Worm (Caenorhabditis elegans) whole organism, early embryonic: ENCODE results near the gene Y44A6C.1.

Experiments
- B0310.2 ChIP-seq: sonication (generic microtip); optimal IDR thresholded peaks from 2 replicates; lab custom pipeline; 2016; ENCODE audit warnings: mild to moderate bottlenecking, missing genetic modification characterization, missing compliant biosample characterization
- F13C5.2 ChIP-seq: sonication (generic microtip); optimal IDR thresholded peaks from 2 replicates; lab custom pipeline; 2017; ENCODE audit warnings: mild to moderate bottlenecking, missing genetic modification characterization, inconsistent platforms, missing compliant biosample characterization
- aly-1 ChIP-seq: sonication (generic microtip); optimal IDR thresholded peaks from 2 replicates; lab custom pipeline; 2016; ENCODE audit warnings: missing genetic modification characterization, missing compliant biosample characterization
- ama-1 ChIP-seq: fragments of 150-350 bp; optimal IDR thresholded peaks from 2 replicates; lab custom pipeline; 2014
- ceh-13 ChIP-seq: fragments of 200-800 bp; sonication (Bioruptor generic); optimal IDR thresholded peaks from 2 replicates; lab custom pipeline; 2018; ENCODE audit warnings: mild to moderate bottlenecking, missing genetic modification characterization, missing compliant biosample characterization
- ceh-36 ChIP-seq: sonication (generic microtip); optimal IDR thresholded peaks from 2 replicates; lab custom pipeline; 2016; ENCODE audit warnings: missing genetic modification characterization, inconsistent platforms, missing compliant biosample characterization
- ets-7 ChIP-seq: sonication (generic microtip); optimal IDR thresholded peaks from 2 replicates; lab custom pipeline; 2016; ENCODE audit warnings: missing genotype, missing genetic modification characterization, missing compliant biosample characterization
- flt-1 ChIP-seq: fragments of 200-800 bp; sonication (Bioruptor generic); IDR thresholded peaks from 2 replicates; pipeline ENCODE4 v1.3.6; 2022; ENCODE audit warnings: missing genetic modification characterization, missing compliant biosample characterization
- hmbx-1 ChIP-seq: sonication (generic microtip); optimal IDR thresholded peaks from 2 replicates; lab custom pipeline; 2016; ENCODE audit warnings: mild to moderate bottlenecking, missing genetic modification characterization, missing compliant biosample characterization
- hmg-4 ChIP-seq: fragments of 200-800 bp; sonication (Bioruptor generic); optimal IDR thresholded peaks from 2 replicates; lab custom pipeline; 2018; ENCODE audit warnings: mild to moderate bottlenecking, missing genetic modification characterization, missing compliant biosample characterization
- hnd-1 ChIP-seq: sonication (generic microtip); optimal IDR thresholded peaks from 2 replicates; lab custom pipeline; 2016; ENCODE audit warnings: missing genetic modification characterization, missing compliant biosample characterization
- pes-1 ChIP-seq: fragments of 200-800 bp; sonication (Bioruptor generic); IDR thresholded peaks from 2 replicates; pipeline ENCODE4 v1.3.6; 2022; ENCODE audit warnings: missing genetic modification reagents, missing genetic modification characterization, missing compliant biosample characterization
- scrt-1 ChIP-seq: fragments of 200-800 bp; sonication (Bioruptor generic); IDR thresholded peaks from 2 replicates; pipeline ENCODE4 v1.3.6; 2022; ENCODE audit warnings: missing genetic modification characterization, missing compliant biosample characterization
- sea-1 ChIP-seq: fragments of 200-800 bp; sonication (Bioruptor generic); conservative IDR thresholded peaks from 2 replicates; pipeline ENCODE4 v1.3.6; 2022; ENCODE audit warnings: missing genetic modification characterization, missing compliant biosample characterization
- tbx-11 ChIP-seq: fragments of 200-800 bp; sonication (Bioruptor generic); IDR thresholded peaks from 2 replicates; pipeline ENCODE4 v1.3.6; 2022; ENCODE audit warnings: missing genetic modification characterization, missing compliant biosample characterization
- tbx-37 ChIP-seq: fragments of 200-800 bp; sonication (Bioruptor generic); conservative IDR thresholded peaks from 2 replicates; pipeline ENCODE4 v1.3.6; 2022; ENCODE audit warnings: missing genetic modification reagents, missing genetic modification characterization, missing compliant biosample characterization
- tra-4 ChIP-seq: sonication (generic microtip); optimal IDR thresholded peaks from 2 replicates; lab custom pipeline; 2017; ENCODE audit warnings: missing genetic modification characterization, missing compliant biosample characterization

The Y44A6C.1 gene

ce11 chrV:20716267-20716666, 2.5 kb downstream of the Y44A6C.1 start:
- no peak for TF ChIP-seq hnd-1 (tag; lab: Kevin White, UChicago)
- no peak for TF ChIP-seq B0310.2 (tag; lab: Kevin White, UChicago)

DNA sequence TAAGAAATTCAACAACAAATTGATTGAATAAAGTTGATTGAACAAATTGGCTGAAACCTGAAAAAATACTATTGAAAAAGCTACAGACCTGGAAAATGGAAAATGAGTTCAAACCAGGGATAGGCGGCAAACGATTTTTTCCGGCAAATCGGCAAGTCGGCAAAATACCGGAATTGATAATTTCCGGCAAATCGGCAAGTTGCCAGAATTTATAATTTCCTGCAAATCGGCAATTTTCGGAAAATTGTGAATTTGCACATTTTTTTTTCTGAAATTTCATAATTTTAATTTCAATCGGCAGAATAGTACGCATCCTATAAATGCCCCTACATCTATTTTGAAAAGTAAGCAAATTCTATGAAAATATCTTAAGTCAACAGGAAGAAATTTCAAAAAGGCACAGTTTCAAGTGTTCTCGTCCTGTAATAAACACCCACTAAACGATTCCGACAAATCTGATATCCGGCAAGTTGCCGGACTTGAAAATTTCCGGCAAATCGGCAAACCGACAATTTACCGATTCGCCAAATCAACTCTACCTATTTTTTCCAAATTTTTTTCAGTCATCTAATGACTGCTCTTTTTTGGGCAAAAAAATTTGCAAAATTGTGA, 3.2 kb downstream of the Y44A6C.1 start:
- TF ChIP-seq ama-1 (lab: Kevin White, UChicago) (no peak), ceh-13 (GFP tag; lab: Kevin White, UChicago) (no peak), F13C5.2 (tag; lab: Kevin White, UChicago) (no peak), hmbx-1 (tag; lab: Kevin White, UChicago) (no peak), ets-7 (tag; lab: Kevin White, UChicago) (no peak)

ce11 chrV:20721934-20722333, 8.2 kb downstream of the Y44A6C.1 start, which contains the start of gene Y44A6C.2:
TSS of gene Y44A6C.2 (plus strand) at chrV:20722234.
- TF ChIP-seq flt-1 (GFP tag; lab: Robert Waterston, UW) (no peak), ama-1 (lab: Kevin White, UChicago) (no peak), tra-4 (tag; lab: Kevin White, UChicago) (no peak), aly-1 (no peak), ceh-13 (GFP tag; lab: Kevin White, UChicago) (no peak), hmg-4 (GFP tag; lab: Kevin White, UChicago) (no peak), tbx-37 (GFP tag; lab: Robert Waterston, UW) (no peak), F13C5.2 (tag; lab: Kevin White, UChicago) (no peak), pes-1 (GFP tag; lab: Robert Waterston, UW) (no peak), tbx-11 (GFP tag; lab: Robert Waterston, UW) (no peak), ets-7 (tag; lab: Kevin White, UChicago) (no peak), hnd-1 (tag; lab: Kevin White, UChicago) (no peak), sea-1 (GFP tag; lab: Robert Waterston, UW) (no peak), scrt-1 (GFP tag; lab: Robert Waterston, UW) (no peak)

ce11 chrV:20722447-20722846, 8.7 kb downstream of the Y44A6C.1 start:
- TF ChIP-seq ceh-13 (GFP tag; lab: Kevin White, UChicago) (no peak), ceh-36 (tag; lab: Kevin White, UChicago) (no peak), hnd-1 (tag; lab: Kevin White, UChicago) (no peak), F13C5.2 (tag; lab: Kevin White, UChicago) (no peak), scrt-1 (GFP tag; lab: Robert Waterston, UW) (no peak), tra-4 (tag; lab: Kevin White, UChicago) (no peak), pes-1 (GFP tag; lab: Robert Waterston, UW) (no peak), tbx-11 (GFP tag; lab: Robert Waterston, UW) (no peak), aly-1 (no peak), tbx-37 (GFP tag; lab: Robert Waterston, UW) (no peak), hmbx-1 (tag; lab: Kevin White, UChicago) (no peak), ama-1 (lab: Kevin White, UChicago) (no peak), sea-1 (GFP tag; lab: Robert Waterston, UW) (no peak), flt-1 (GFP tag; lab: Robert Waterston, UW) (no peak), hmg-4 (GFP tag; lab: Kevin White, UChicago) (no peak), ets-7 (tag; lab: Kevin White, UChicago) (no peak)

DNA sequence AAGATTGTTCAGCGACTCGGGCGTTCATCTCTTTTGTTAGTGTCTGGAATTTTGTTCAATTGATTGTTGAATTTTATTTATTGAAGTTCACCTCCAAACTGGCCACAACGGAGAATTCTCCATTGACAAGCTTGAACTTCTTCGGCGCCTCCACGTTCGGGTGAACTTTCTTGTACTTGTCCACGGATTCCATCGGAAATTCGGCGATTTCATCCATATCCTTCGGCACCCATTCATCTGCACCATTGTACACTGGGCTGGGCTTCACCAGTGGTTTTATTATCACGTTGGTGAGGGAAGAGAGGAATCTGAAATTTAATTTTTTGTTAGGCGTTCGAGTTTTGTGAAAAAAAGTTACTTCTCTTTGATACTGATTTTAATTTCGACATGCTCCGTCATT, 13.7 kb downstream of the Y44A6C.1 start:
- TF ChIP-seq hmbx-1 (tag; lab: Kevin White, UChicago) = no peak
- no peak for TF ChIP-seq ets-7 (tag; lab: Kevin White, UChicago)
- TF ChIP-seq ceh-36 (tag; lab: Kevin White, UChicago) = no peak
- TF ChIP-seq sea-1 (GFP tag; lab: Robert Waterston, UW) = no peak
- TF ChIP-seq scrt-1 (GFP tag; lab: Robert Waterston, UW) = no peak
- TF ChIP-seq flt-1 (GFP tag; lab: Robert Waterston, UW) = no peak
- TF ChIP-seq tra-4 (tag; lab: Kevin White, UChicago) = no peak
- no peak for TF ChIP-seq tbx-37 (GFP tag; lab: Robert Waterston, UW)
- no peak for TF ChIP-seq tbx-11 (GFP tag; lab: Robert Waterston, UW)

- TF ChIP-seq scrt-1 (GFP tag; lab: Robert Waterston, UW) = no peak
Observed at ce11 chrV:20728763-20729350, 15.1 kb downstream of the Y44A6C.1 start, which contains the start of gene ipla-3. TSS of gene ipla-3 (minus strand) at chrV:20729272.

- TF ChIP-seq hmbx-1 (tag; lab: Kevin White, UChicago) = no peak
- no peak for TF ChIP-seq flt-1 (GFP tag; lab: Robert Waterston, UW)
- TF ChIP-seq tbx-37 (GFP tag; lab: Robert Waterston, UW) = no peak
- no peak for TF ChIP-seq tra-4 (tag; lab: Kevin White, UChicago)
- no peak for TF ChIP-seq pes-1 (GFP tag; lab: Robert Waterston, UW)
- no peak for TF ChIP-seq ama-1 (lab: Kevin White, UChicago)
- TF ChIP-seq B0310.2 (tag; lab: Kevin White, UChicago) = no peak
- no peak for TF ChIP-seq ets-7 (tag; lab: Kevin White, UChicago)
- TF ChIP-seq sea-1 (GFP tag; lab: Robert Waterston, UW) = no peak
- no peak for TF ChIP-seq F13C5.2 (tag; lab: Kevin White, UChicago)
- no peak for TF ChIP-seq aly-1
- TF ChIP-seq ceh-13 (GFP tag; lab: Kevin White, UChicago) = no peak
- TF ChIP-seq hnd-1 (tag; lab: Kevin White, UChicago) = no peak
- TF ChIP-seq ceh-36 (tag; lab: Kevin White, UChicago) = no peak
- TF ChIP-seq scrt-1 (GFP tag; lab: Robert Waterston, UW) = no peak
- no peak for TF ChIP-seq hmg-4 (GFP tag; lab: Kevin White, UChicago)
- no peak for TF ChIP-seq tbx-11 (GFP tag; lab: Robert Waterston, UW)
Observed at ce11 chrV:20731787-20732186, 18.1 kb downstream of the Y44A6C.1 start, which contains the start of gene srxa-1. TSS of gene srxa-1 (plus strand) at chrV:20732087.
